Worm (Caenorhabditis elegans) whole organism, L1 larva: ENCODE results near the gene nhr-92.
"Not testable (repeated sequence)": the region's sequence is repeated elsewhere in the genome, so short reads cannot be mapped to it uniquely, and the experiment has no call there.

Source experiments
- C04F5.9 ChIP-seq: sonication (generic microtip); optimal IDR thresholded peaks from 2 replicates; lab custom pipeline; 2016; ENCODE audit warnings: missing genetic modification characterization, missing compliant biosample characterization
- C16A3.4 ChIP-seq: fragments of 150-350 bp; optimal IDR thresholded peaks from 2 replicates; lab custom pipeline; 2014; ENCODE audit warnings: missing biosample characterization, missing genetic modification characterization
- C34B4.2 ChIP-seq: sonication (generic microtip); optimal IDR thresholded peaks from 2 replicates; lab custom pipeline; 2017; ENCODE audit warnings: mild to moderate bottlenecking, missing genetic modification characterization, missing compliant biosample characterization
- F16B12.6 ChIP-seq: fragments of 150-350 bp; optimal IDR thresholded peaks from 2 replicates; lab custom pipeline; 2014; ENCODE audit warnings: missing biosample characterization, missing genetic modification characterization
- aha-1 ChIP-seq: fragments of 150-350 bp; optimal IDR thresholded peaks from 2 replicates; lab custom pipeline; 2014; ENCODE audit warnings: missing biosample characterization, missing genetic modification characterization
- aly-2 ChIP-seq: fragments of 150-350 bp; optimal IDR thresholded peaks from 2 replicates; lab custom pipeline; 2014; ENCODE audit warnings: missing biosample characterization, missing genetic modification characterization
- blmp-1 ChIP-seq: fragments of 150-350 bp; optimal IDR thresholded peaks from 2 replicates; lab custom pipeline; 2014; ENCODE audit warnings: missing biosample characterization, missing genetic modification characterization
- ceh-8 ChIP-seq: fragments of 200-800 bp; sonication (Bioruptor generic); optimal IDR thresholded peaks from 2 replicates; lab custom pipeline; 2018; ENCODE audit warnings: mild to moderate bottlenecking, missing genetic modification characterization, moderate library complexity, missing compliant biosample characterization
- ceh-88 ChIP-seq: fragments of 200-800 bp; sonication (Bioruptor generic); IDR thresholded peaks from 2 replicates; pipeline ENCODE4 v1.3.6; 2022; ENCODE audit warnings: missing genetic modification characterization, missing compliant biosample characterization
- ces-1 ChIP-seq: fragments of 150-350 bp; optimal IDR thresholded peaks from 2 replicates; lab custom pipeline; 2014; ENCODE audit warnings: missing biosample characterization, missing genetic modification reagents, missing genetic modification characterization
- dsc-1 ChIP-seq: sonication (generic microtip); optimal IDR thresholded peaks from 2 replicates; lab custom pipeline; 2016; ENCODE audit warnings: mild to moderate bottlenecking, missing genetic modification characterization, missing compliant biosample characterization
- efl-1 ChIP-seq, 4 experiments: fragments of 150-350 bp; optimal IDR thresholded peaks in 3 of 4; peaks in 1 of 4; 1 replicate in 1 of 4; 2 replicates in 3 of 4; lab custom pipeline; 2014; ENCODE audit warnings: missing biosample characterization in 2 of 4, missing genetic modification characterization in 2 of 4, missing genetic modification reagents in 2 of 4
- egl-27 ChIP-seq, 2 experiments: fragments of 150-350 bp in 1 of 2; sonication (generic microtip); optimal IDR thresholded peaks; 3 replicates each; lab custom pipeline; 2017 to 2018; ENCODE audit warnings: missing biosample characterization in 2 of 2, missing genetic modification characterization in 2 of 2, missing genetic modification reagents in 2 of 2
- elt-3 ChIP-seq, 6 experiments: fragments of 150-350 bp in 1 of 6; sonication (generic microtip); optimal IDR thresholded peaks; 2 replicates each; lab custom pipeline; 2017 to 2018; ENCODE audit warnings: missing biosample characterization in 6 of 6, missing genetic modification characterization in 6 of 6, inconsistent platforms in 1 of 6
- ets-5 ChIP-seq: fragments of 200-800 bp; sonication (Bioruptor generic); IDR thresholded peaks from 2 replicates; pipeline ENCODE4 v1.3.6; 2022; ENCODE audit warnings: missing genetic modification characterization, missing compliant biosample characterization
- fkh-4 ChIP-seq: sonication (generic microtip); optimal IDR thresholded peaks from 2 replicates; lab custom pipeline; 2016; ENCODE audit warnings: missing compliant biosample characterization, missing genetic modification characterization, borderline replicate concordance
- fkh-8 ChIP-seq: sonication (generic microtip); optimal IDR thresholded peaks from 2 replicates; lab custom pipeline; 2016; ENCODE audit warnings: mild to moderate bottlenecking, missing genetic modification characterization, missing compliant biosample characterization
- fos-1 ChIP-seq: fragments of 150-350 bp; optimal IDR thresholded peaks from 2 replicates; lab custom pipeline; 2014; ENCODE audit warnings: missing biosample characterization, missing genetic modification characterization
- hlh-4 ChIP-seq: sonication (generic microtip); optimal IDR thresholded peaks from 2 replicates; lab custom pipeline; 2016; ENCODE audit warnings: mild to moderate bottlenecking, missing genetic modification characterization, missing compliant biosample characterization
- hpl-2 ChIP-seq: fragments of 150-350 bp; optimal IDR thresholded peaks from 2 replicates; lab custom pipeline; 2014; ENCODE audit warnings: missing biosample characterization, missing genetic modification reagents, missing genetic modification characterization
- lin-14 ChIP-seq: fragments of 200-800 bp; sonication (Bioruptor generic); optimal IDR thresholded peaks from 2 replicates; lab custom pipeline; 2018; ENCODE audit warnings: mild to moderate bottlenecking, missing genetic modification characterization, moderate library complexity, missing compliant biosample characterization
- lin-15B ChIP-seq: fragments of 150-350 bp; sonication (generic microtip); optimal IDR thresholded peaks from 3 replicates; lab custom pipeline; 2014; ENCODE audit warnings: missing biosample characterization, missing genetic modification characterization
- lin-35 ChIP-seq, 2 experiments: fragments of 150-350 bp; optimal IDR thresholded peaks; 2 replicates each; lab custom pipeline; 2014; ENCODE audit warnings: missing biosample characterization in 2 of 2, missing genetic modification characterization in 2 of 2, missing genetic modification reagents in 2 of 2
- lir-3 ChIP-seq: sonication (generic microtip); optimal IDR thresholded peaks from 2 replicates; lab custom pipeline; 2016; ENCODE audit warnings: mild to moderate bottlenecking, missing genetic modification characterization, moderate library complexity, missing compliant biosample characterization; ENCODE audit not compliant: poor library complexity
- mdl-1 ChIP-seq, 2 experiments: fragments of 150-350 bp; optimal IDR thresholded peaks; 2 replicates each; lab custom pipeline; 2014 to 2017; ENCODE audit warnings: missing biosample characterization in 2 of 2, missing genetic modification characterization in 2 of 2, inconsistent platforms in 1 of 2
- mef-2 ChIP-seq: fragments of 150-350 bp; optimal IDR thresholded peaks from 2 replicates; lab custom pipeline; 2014; ENCODE audit warnings: missing biosample characterization, missing genetic modification characterization
- mep-1 ChIP-seq: fragments of 150-350 bp; optimal IDR thresholded peaks from 2 replicates; lab custom pipeline; 2014; ENCODE audit warnings: missing biosample characterization, missing genetic modification characterization
- nhr-11 ChIP-seq: fragments of 150-350 bp; optimal IDR thresholded peaks from 2 replicates; lab custom pipeline; 2014; ENCODE audit warnings: missing biosample characterization, missing genetic modification characterization
- nhr-19 ChIP-seq: fragments of 200-800 bp; sonication (Bioruptor generic); conservative IDR thresholded peaks from 2 replicates; pipeline ENCODE4 v1.3.6; 2022; ENCODE audit warnings: missing genetic modification characterization, missing compliant biosample characterization
- nhr-20 ChIP-seq: sonication (generic microtip); optimal IDR thresholded peaks from 2 replicates; lab custom pipeline; 2016; ENCODE audit warnings: mild to moderate bottlenecking, missing genetic modification characterization, missing compliant biosample characterization
- nhr-76 ChIP-seq: sonication (generic microtip); optimal IDR thresholded peaks from 2 replicates; lab custom pipeline; 2017; ENCODE audit warnings: missing biosample characterization, missing genetic modification characterization
- nhr-77 ChIP-seq: fragments of 150-350 bp; optimal IDR thresholded peaks from 2 replicates; lab custom pipeline; 2014; ENCODE audit warnings: missing biosample characterization, missing genetic modification characterization
- nhr-84 ChIP-seq: sonication (generic microtip); optimal IDR thresholded peaks from 2 replicates; lab custom pipeline; 2017; ENCODE audit warnings: missing biosample characterization, missing genetic modification characterization
- nhr-85 ChIP-seq: sonication (generic microtip); peaks from one replicate; lab custom pipeline; 2016; ENCODE audit warnings: missing genetic modification characterization, inconsistent platforms, missing compliant biosample characterization
- nhr-90 ChIP-seq: sonication (generic microtip); optimal IDR thresholded peaks from 2 replicates; lab custom pipeline; 2016; ENCODE audit warnings: mild to moderate bottlenecking, missing genetic modification characterization, missing compliant biosample characterization; ENCODE audit not compliant: poor library complexity
- pag-3 ChIP-seq: sonication (generic microtip); optimal IDR thresholded peaks from 2 replicates; lab custom pipeline; 2017; ENCODE audit warnings: missing genetic modification characterization, mild to moderate bottlenecking, missing compliant biosample characterization, antibody characterized with exemption, borderline replicate concordance; ENCODE audit not compliant: insufficient read depth
- pqm-1 ChIP-seq: sonication (generic microtip); optimal IDR thresholded peaks from 3 replicates; lab custom pipeline; 2017; ENCODE audit warnings: missing biosample characterization, missing genetic modification characterization
- rnt-1 ChIP-seq: sonication (generic microtip); optimal IDR thresholded peaks from 2 replicates; lab custom pipeline; 2016; ENCODE audit warnings: mild to moderate bottlenecking, missing genetic modification characterization, moderate library complexity, missing compliant biosample characterization
- snu-23 ChIP-seq: sonication (generic microtip); optimal IDR thresholded peaks from 2 replicates; lab custom pipeline; 2016; ENCODE audit warnings: missing genetic modification characterization, missing compliant biosample characterization
- sptf-1 ChIP-seq: fragments of 150-350 bp; optimal IDR thresholded peaks from 2 replicates; lab custom pipeline; 2014; ENCODE audit warnings: missing biosample characterization, missing genetic modification characterization
- sup-37 ChIP-seq: fragments of 200-800 bp; sonication (Bioruptor generic); optimal IDR thresholded peaks from 2 replicates; lab custom pipeline; 2018; ENCODE audit warnings: mild to moderate bottlenecking, missing genetic modification characterization, missing compliant biosample characterization
- tlp-1 ChIP-seq: fragments of 150-350 bp; optimal IDR thresholded peaks from 2 replicates; lab custom pipeline; 2014; ENCODE audit warnings: missing biosample characterization, missing genetic modification characterization
- unc-62 ChIP-seq: fragments of 150-350 bp; optimal IDR thresholded peaks from 2 replicates; lab custom pipeline; 2014; ENCODE audit warnings: missing biosample characterization, missing genetic modification reagents, missing genetic modification characterization
- unc-86 ChIP-seq: sonication (generic microtip); optimal IDR thresholded peaks from 2 replicates; lab custom pipeline; 2016; ENCODE audit warnings: missing genetic modification characterization, missing compliant biosample characterization
- xbp-1 ChIP-seq: sonication (generic microtip); optimal IDR thresholded peaks from 2 replicates; lab custom pipeline; 2016; ENCODE audit warnings: missing genetic modification characterization, missing compliant biosample characterization
- ztf-11 ChIP-seq, 2 experiments: sonication (generic microtip); optimal IDR thresholded peaks; 2 replicates each; lab custom pipeline; 2016 to 2017; ENCODE audit warnings: missing genetic modification characterization in 2 of 2, missing biosample characterization in 1 of 2, missing compliant biosample characterization in 1 of 2
- ztf-4 ChIP-seq: fragments of 150-350 bp; optimal IDR thresholded peaks from 2 replicates; lab custom pipeline; 2014; ENCODE audit warnings: missing biosample characterization, missing genetic modification characterization

nhr-92 gene

ce11 chrIV:1609973-1610372 lies 9.9 kb upstream of the nhr-92 start, which contains the start of gene dsl-3:
dsl-3 (plus strand) TSS chrIV:1610273.
- TF ChIP-seq aly-2 (tag; lab: Kevin White, UChicago); mdl-1 (tag; optimal IDR thresholded peaks at IDR 0.05; lab: Kevin White, UChicago); nhr-84 (tag; lab: Kevin White, UChicago): not testable (repeated sequence)

ce11 chrIV:1613592-1613991 lies 6.3 kb upstream of the nhr-92 start, which contains the start of gene nhr-122:
nhr-122 (plus strand) TSS chrIV:1613892.
- TF ChIP-seq mep-1 (tag; lab: Kevin White, UChicago) (no peak), efl-1 (optimal IDR thresholded peaks at IDR 0.05; lab: Kevin White, UChicago) (no peak), efl-1 (GFP tag; optimal IDR thresholded peaks at IDR 0.05 in 1 of 2; lab: Kevin White, UChicago) (peak in 1 of 2 experiments; percentile 51), fkh-8 (no peak), nhr-84 (tag; lab: Kevin White, UChicago) (no peak), lin-35 (GFP tag; optimal IDR thresholded peaks at IDR 0.05; lab: Kevin White, UChicago) (peak in 1 of 2 experiments; percentile 19), nhr-20 (tag; lab: Kevin White, UChicago) (no peak), blmp-1 (peak; percentile 47), nhr-85 (no peak), ets-5 (GFP tag; lab: Robert Waterston, UW) (no peak), xbp-1 (no peak)

DNA sequence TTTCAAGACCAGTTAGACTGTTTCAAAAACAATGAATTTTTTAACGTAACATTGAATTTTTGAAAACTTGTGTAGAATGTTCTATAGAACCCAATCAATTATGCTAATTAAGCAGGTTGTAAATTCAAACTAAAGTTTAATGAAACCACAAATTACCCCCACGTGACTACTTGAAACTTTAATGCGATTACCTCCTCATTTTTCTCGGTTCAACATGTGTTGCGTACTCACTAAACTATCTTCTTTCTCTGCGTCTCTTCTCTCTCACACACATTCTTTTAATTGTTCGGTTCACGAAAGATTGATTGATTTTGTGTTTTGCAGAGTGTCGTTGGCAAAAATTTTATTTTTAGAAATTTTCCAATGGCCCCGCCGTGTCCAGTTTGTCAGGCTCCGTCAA lies 3.8 kb downstream of the nhr-92 start, which contains the start of gene nhr-87:
nhr-87 (plus strand) TSS at position 318 of the 400 bp plus-strand sequence.
- no peak for TF ChIP-seq egl-27 (tag; optimal IDR thresholded peaks at IDR 0.05; lab: Kevin White, UChicago)
- peak; percentile 18 to 44 for TF ChIP-seq efl-1 (optimal IDR thresholded peaks at IDR 0.05; lab: Kevin White, UChicago)
- peak; percentile 21 to 83 for TF ChIP-seq efl-1 (GFP tag; optimal IDR thresholded peaks at IDR 0.05 in 1 of 2; lab: Kevin White, UChicago)
- TF ChIP-seq snu-23 (GFP tag; lab: Kevin White, UChicago), result peak; percentile 81
- peak; percentile 81 for TF ChIP-seq nhr-19
- TF ChIP-seq rnt-1, result peak; percentile 87
- TF ChIP-seq F16B12.6 (tag; lab: Kevin White, UChicago), result no peak
- no peak for TF ChIP-seq pqm-1 (tag; lab: Kevin White, UChicago)
- TF ChIP-seq C34B4.2 (tag; lab: Kevin White, UChicago), result no peak
- no peak for TF ChIP-seq unc-86
- no peak for TF ChIP-seq ces-1 (GFP tag; lab: Kevin White, UChicago)
- TF ChIP-seq nhr-76 (tag; lab: Kevin White, UChicago), result no peak
- no peak for TF ChIP-seq fos-1
- peak; percentile 36 to 68 for TF ChIP-seq lin-35 (GFP tag; optimal IDR thresholded peaks at IDR 0.05; lab: Kevin White, UChicago)
- peak; percentile 98 for TF ChIP-seq nhr-85
- TF ChIP-seq fkh-4 (tag; lab: Kevin White, UChicago), result no peak
- no peak for TF ChIP-seq nhr-11
- peak; percentile 51 for TF ChIP-seq nhr-90 (tag; lab: Kevin White, UChicago)
- no peak for TF ChIP-seq ceh-88 (GFP tag; lab: Robert Waterston, UW)
- peak; percentile 52 for TF ChIP-seq lir-3 (tag; lab: Kevin White, UChicago)
- no peak for TF ChIP-seq unc-62 (GFP tag; lab: Kevin White, UChicago)
- TF ChIP-seq dsc-1 (tag; lab: Kevin White, UChicago), result peak; percentile 56
- no peak for TF ChIP-seq aha-1 (tag; lab: Kevin White, UChicago)
- no peak for TF ChIP-seq C04F5.9 (tag; lab: Kevin White, UChicago)
- TF ChIP-seq blmp-1, result peak; percentile 36
- no peak for TF ChIP-seq sptf-1 (tag; lab: Kevin White, UChicago)
- TF ChIP-seq hpl-2 (GFP tag; lab: Kevin White, UChicago), result no peak
- no peak for TF ChIP-seq hlh-4 (tag; lab: Kevin White, UChicago)
- TF ChIP-seq mep-1 (tag; lab: Kevin White, UChicago), result peak; percentile 82
- TF ChIP-seq aly-2 (tag; lab: Kevin White, UChicago), result no peak
- TF ChIP-seq lin-15B (tag; lab: Kevin White, UChicago), result no peak
- TF ChIP-seq sup-37 (GFP tag; lab: Kevin White, UChicago), result no peak
- peak; percentile 92 for TF ChIP-seq lin-14 (GFP tag; lab: Kevin White, UChicago)
- TF ChIP-seq ztf-11 (tag; optimal IDR thresholded peaks at IDR 0.05; lab: Kevin White, UChicago), result no peak
- peak; percentile 84 for TF ChIP-seq nhr-20 (tag; lab: Kevin White, UChicago)
- TF ChIP-seq pag-3, result peak; percentile 87
- peak in 2 of 6 experiments; percentile 17 to 28 for TF ChIP-seq elt-3 (tag; optimal IDR thresholded peaks at IDR 0.05; lab: Kevin White, UChicago)
- no peak for TF ChIP-seq ets-5 (GFP tag; lab: Robert Waterston, UW)
- no peak for TF ChIP-seq fkh-8
- TF ChIP-seq mef-2 (tag; lab: Kevin White, UChicago), result no peak
- no peak for TF ChIP-seq ztf-4 (tag; lab: Kevin White, UChicago)
- TF ChIP-seq tlp-1 (tag; lab: Kevin White, UChicago), result no peak
- TF ChIP-seq C16A3.4 (tag; lab: Kevin White, UChicago), result peak; percentile 24
- TF ChIP-seq nhr-77 (tag; lab: Kevin White, UChicago), result no peak
- no peak for TF ChIP-seq ceh-8 (GFP tag; lab: Kevin White, UChicago)
